Fruit fly (Drosophila melanogaster) whole organism, embryonic: ENCODE data around the gene loj.

ENCODE experiments used
- Bdp1 ChIP-seq: fragments of 200-800 bp; sonication (Bioruptor generic); optimal IDR thresholded peaks from 3 replicates; lab custom pipeline; 2016; ENCODE audit warnings: missing biosample characterization, missing genetic modification characterization
- CG10543 ChIP-seq: fragments of 200-800 bp; sonication (Bioruptor generic); optimal IDR thresholded peaks from 3 replicates; lab custom pipeline; 2017; ENCODE audit warnings: missing biosample characterization, mild to moderate bottlenecking, missing genetic modification characterization, moderate library complexity
- CG12299 ChIP-seq: fragments of 200-800 bp; sonication (Bioruptor generic); optimal IDR thresholded peaks from 2 replicates; lab custom pipeline; 2018; ENCODE audit warnings: missing biosample characterization, mild to moderate bottlenecking, missing genetic modification characterization
- CG12391 ChIP-seq: fragments of 200-800 bp; sonication (Bioruptor generic); optimal IDR thresholded peaks from 3 replicates; lab custom pipeline; 2018; ENCODE audit warnings: missing biosample characterization, mild to moderate bottlenecking, missing genetic modification characterization, moderate library complexity
- CG12769 ChIP-seq: fragments of 200-800 bp; sonication (Bioruptor generic); optimal IDR thresholded peaks from 2 replicates; lab custom pipeline; 2019; ENCODE audit warnings: missing biosample characterization, mild to moderate bottlenecking, missing genetic modification characterization, moderate library complexity
- CG13287 ChIP-seq: fragments of 200-800 bp; sonication (Bioruptor generic); IDR thresholded peaks from 2 replicates; pipeline ENCODE4 v1.3.6; 2022; ENCODE audit warnings: missing biosample characterization, missing genetic modification characterization; ENCODE audit not compliant: partially characterized antibody
- CG14667 ChIP-seq: fragments of 200-800 bp; sonication (Bioruptor generic); IDR thresholded peaks from 2 replicates; pipeline ENCODE4 v1.3.6; 2022; ENCODE audit warnings: missing biosample characterization, missing genetic modification characterization
- CG14965 ChIP-seq: fragments of 200-800 bp; sonication (Bioruptor generic); optimal IDR thresholded peaks from 2 replicates; lab custom pipeline; 2016; ENCODE audit warnings: missing biosample characterization, missing genetic modification characterization, borderline replicate concordance
- CG15011 ChIP-seq: fragments of 200-800 bp; sonication (Bioruptor generic); optimal IDR thresholded peaks from 3 replicates; lab custom pipeline; 2018; ENCODE audit warnings: missing biosample characterization, mild to moderate bottlenecking, missing genetic modification characterization
- CG15479 ChIP-seq: fragments of 200-800 bp; sonication (Bioruptor generic); optimal IDR thresholded peaks from 3 replicates; lab custom pipeline; 2019; ENCODE audit warnings: missing biosample characterization, mild to moderate bottlenecking, missing genetic modification characterization, moderate library complexity
- CG17361 ChIP-seq: fragments of 200-800 bp; sonication (Bioruptor generic); IDR thresholded peaks from 3 replicates; pipeline ENCODE4 v1.3.6; 2022; ENCODE audit warnings: missing biosample characterization, missing genetic modification characterization
- CG17612 ChIP-seq: fragments of 200-800 bp; sonication (Bioruptor generic); IDR thresholded peaks from 2 replicates; pipeline ENCODE4 v1.3.6; 2022; ENCODE audit warnings: missing biosample characterization, missing genetic modification characterization
- CG2116 ChIP-seq: fragments of 200-800 bp; sonication (Bioruptor generic); optimal IDR thresholded peaks from 3 replicates; lab custom pipeline; 2018; ENCODE audit warnings: missing biosample characterization, mild to moderate bottlenecking, missing genetic modification characterization
- CG3407 ChIP-seq: fragments of 200-800 bp; sonication (Bioruptor generic); optimal IDR thresholded peaks from 2 replicates; lab custom pipeline; 2018; ENCODE audit warnings: missing biosample characterization, mild to moderate bottlenecking, missing genetic modification characterization
- CG3995 ChIP-seq: fragments of 200-800 bp; sonication (Bioruptor generic); optimal IDR thresholded peaks from 3 replicates; lab custom pipeline; 2016; ENCODE audit warnings: missing biosample characterization, missing genetic modification characterization
- CG4328 ChIP-seq: fragments of 200-800 bp; sonication (Bioruptor generic); optimal IDR thresholded peaks from 3 replicates; lab custom pipeline; 2017; ENCODE audit warnings: missing biosample characterization, missing genetic modification reagents, missing genetic modification characterization
- CG4617 ChIP-seq: fragments of 200-800 bp; sonication (Bioruptor generic); optimal IDR thresholded peaks from 3 replicates; lab custom pipeline; 2016; ENCODE audit warnings: missing biosample characterization, missing genetic modification characterization, borderline replicate concordance
- CG6683 ChIP-seq: fragments of 200-800 bp; sonication (Bioruptor generic); optimal IDR thresholded peaks from 2 replicates; lab custom pipeline; 2017; ENCODE audit warnings: missing biosample characterization, mild to moderate bottlenecking, missing genetic modification characterization, missing genetic modification reagents
- CG6813 ChIP-seq: fragments of 200-800 bp; sonication (Bioruptor generic); optimal IDR thresholded peaks from 2 replicates; lab custom pipeline; 2017; ENCODE audit warnings: missing biosample characterization, missing genetic modification characterization, mild to moderate bottlenecking, moderate library complexity, missing genetic modification reagents
- CG7271 ChIP-seq: fragments of 200-800 bp; sonication (Bioruptor generic); optimal IDR thresholded peaks from 2 replicates; lab custom pipeline; 2018; ENCODE audit warnings: missing biosample characterization, mild to moderate bottlenecking, missing genetic modification characterization, moderate library complexity
- CG7357 ChIP-seq: fragments of 200-800 bp; sonication (Bioruptor generic); IDR thresholded peaks from 3 replicates; pipeline ENCODE4 v1.3.6; 2022; ENCODE audit warnings: missing biosample characterization, missing genetic modification characterization
- CG7745 ChIP-seq: fragments of 200-800 bp; sonication (Bioruptor generic); optimal IDR thresholded peaks from 2 replicates; lab custom pipeline; 2018; ENCODE audit warnings: missing biosample characterization, mild to moderate bottlenecking, missing genetic modification characterization, moderate library complexity
- CrebB ChIP-seq: fragments of 200-800 bp; sonication (Bioruptor generic); optimal IDR thresholded peaks from 3 replicates; lab custom pipeline; 2018; ENCODE audit warnings: missing biosample characterization, mild to moderate bottlenecking, missing genetic modification characterization
- Deaf1 ChIP-seq: fragments of 200-800 bp; optimal IDR thresholded peaks from 3 replicates; lab custom pipeline; 2019; ENCODE audit warnings: missing biosample characterization, mild to moderate bottlenecking, missing genetic modification characterization, moderate library complexity
- Dip3 ChIP-seq: fragments of 200-800 bp; sonication (Bioruptor generic); optimal IDR thresholded peaks from 3 replicates; lab custom pipeline; 2016; ENCODE audit warnings: missing biosample characterization, missing genetic modification characterization
- Drgx ChIP-seq: fragments of 200-800 bp; sonication (Bioruptor generic); IDR thresholded peaks from 2 replicates; pipeline ENCODE4 v1.3.6; 2022; ENCODE audit warnings: missing biosample characterization, missing genetic modification characterization
- Hr39 ChIP-seq: fragments of >200 bp; optimal IDR thresholded peaks from 2 replicates; lab custom pipeline; 2017
- Hsf ChIP-seq: fragments of 200-800 bp; sonication (Bioruptor generic); optimal IDR thresholded peaks from 3 replicates; lab custom pipeline; 2016; ENCODE audit warnings: missing biosample characterization, missing genetic modification characterization
- MBD-R2 ChIP-seq: fragments of 200-800 bp; sonication (Bioruptor generic); IDR thresholded peaks from 2 replicates; pipeline ENCODE4 v1.3.6; 2022; ENCODE audit warnings: missing biosample characterization, missing genetic modification characterization
- Optix ChIP-seq: fragments of 200-800 bp; sonication (Bioruptor generic); IDR thresholded peaks from 3 replicates; pipeline ENCODE4 v1.3.6; 2022; ENCODE audit warnings: missing biosample characterization, missing genetic modification characterization
- Sox102F ChIP-seq: fragments of 200-800 bp; sonication (Bioruptor generic); optimal IDR thresholded peaks from 2 replicates; lab custom pipeline; 2018; ENCODE audit warnings: missing biosample characterization, mild to moderate bottlenecking, missing genetic modification characterization, moderate library complexity
- Spps ChIP-seq: fragments of 200-800 bp; sonication (Bioruptor generic); optimal IDR thresholded peaks from 2 replicates; lab custom pipeline; 2018; ENCODE audit warnings: missing biosample characterization, mild to moderate bottlenecking, missing genetic modification characterization
- ash1 ChIP-seq: fragments of 200-800 bp; sonication (Bioruptor generic); optimal IDR thresholded peaks from 2 replicates; lab custom pipeline; 2018; ENCODE audit warnings: missing biosample characterization, mild to moderate bottlenecking, missing genetic modification characterization
- ato ChIP-seq: fragments of 200-800 bp; sonication (Bioruptor generic); IDR thresholded peaks from 2 replicates; pipeline ENCODE4 v1.3.6; 2022; ENCODE audit warnings: missing biosample characterization, missing genetic modification characterization; ENCODE audit not compliant: partially characterized antibody
- cg ChIP-seq: fragments of 200-800 bp; sonication (Bioruptor generic); optimal IDR thresholded peaks from 3 replicates; lab custom pipeline; 2019; ENCODE audit warnings: missing biosample characterization, mild to moderate bottlenecking, missing genetic modification characterization, moderate library complexity
- chinmo ChIP-seq: fragments of 200-800 bp; sonication (Bioruptor generic); IDR thresholded peaks from 4 replicates; pipeline ENCODE4 v1.3.6; 2022; ENCODE audit warnings: missing biosample characterization, missing genetic modification characterization; ENCODE audit not compliant: partially characterized antibody
- chm ChIP-seq: fragments of 200-800 bp; sonication (Bioruptor generic); IDR thresholded peaks from 2 replicates; pipeline ENCODE4 v1.3.6; 2022; ENCODE audit warnings: missing biosample characterization, missing genetic modification characterization
- dysf ChIP-seq: fragments of 200-800 bp; sonication (Bioruptor generic); IDR thresholded peaks from 3 replicates; pipeline ENCODE4 v1.3.6; 2022; ENCODE audit warnings: missing biosample characterization, missing genetic modification characterization
- hbn ChIP-seq: fragments of 200-800 bp; sonication (Bioruptor generic); IDR thresholded peaks from 2 replicates; pipeline ENCODE4 v1.3.6; 2022; ENCODE audit warnings: missing biosample characterization, missing genetic modification characterization; ENCODE audit not compliant: partially characterized antibody
- pita ChIP-seq: fragments of 200-800 bp; sonication (Bioruptor generic); optimal IDR thresholded peaks from 2 replicates; lab custom pipeline; 2017; ENCODE audit warnings: missing biosample characterization, mild to moderate bottlenecking, missing genetic modification characterization
- seq ChIP-seq: fragments of 200-800 bp; sonication (Bioruptor generic); IDR thresholded peaks from 2 replicates; pipeline ENCODE4 v1.3.6; 2022; ENCODE audit warnings: missing biosample characterization, missing genetic modification characterization
- vnd ChIP-seq: fragments of 200-800 bp; sonication (Bioruptor generic); IDR thresholded peaks from 3 replicates; pipeline ENCODE4 v1.3.6; 2022; ENCODE audit warnings: missing biosample characterization, missing genetic modification characterization; ENCODE audit not compliant: partially characterized antibody
- vvl ChIP-seq: fragments of 200-800 bp; sonication (Bioruptor generic); IDR thresholded peaks from 2 replicates; pipeline ENCODE4 v1.3.6; 2022; ENCODE audit warnings: missing biosample characterization, missing genetic modification characterization
- wek ChIP-seq: fragments of 200-800 bp; sonication (Bioruptor generic); optimal IDR thresholded peaks from 3 replicates; lab custom pipeline; 2018; ENCODE audit warnings: missing biosample characterization, mild to moderate bottlenecking, missing genetic modification characterization, moderate library complexity
- zen ChIP-seq: fragments of 200-800 bp; sonication (Bioruptor generic); optimal IDR thresholded peaks from 3 replicates; lab custom pipeline; 2018; ENCODE audit warnings: missing biosample characterization, mild to moderate bottlenecking, missing genetic modification characterization, moderate library complexity

The loj gene

dm6 chr3L:6062860-6063607 is 31.8 kb upstream of the loj start, which contains the start of gene CG10472 (continued):
- no peak for TF ChIP-seq CG6813 (GFP tag; lab: Kevin White, UChicago)
- no peak for TF ChIP-seq Hsf (GFP tag; lab: Kevin White, UChicago)
- TF ChIP-seq Drgx (GFP tag; lab: Robert Waterston, UW) = no peak
- no peak for TF ChIP-seq dysf (GFP tag; lab: Robert Waterston, UW)
- no peak for TF ChIP-seq wek (GFP tag; lab: Kevin White, UChicago)

DNA sequence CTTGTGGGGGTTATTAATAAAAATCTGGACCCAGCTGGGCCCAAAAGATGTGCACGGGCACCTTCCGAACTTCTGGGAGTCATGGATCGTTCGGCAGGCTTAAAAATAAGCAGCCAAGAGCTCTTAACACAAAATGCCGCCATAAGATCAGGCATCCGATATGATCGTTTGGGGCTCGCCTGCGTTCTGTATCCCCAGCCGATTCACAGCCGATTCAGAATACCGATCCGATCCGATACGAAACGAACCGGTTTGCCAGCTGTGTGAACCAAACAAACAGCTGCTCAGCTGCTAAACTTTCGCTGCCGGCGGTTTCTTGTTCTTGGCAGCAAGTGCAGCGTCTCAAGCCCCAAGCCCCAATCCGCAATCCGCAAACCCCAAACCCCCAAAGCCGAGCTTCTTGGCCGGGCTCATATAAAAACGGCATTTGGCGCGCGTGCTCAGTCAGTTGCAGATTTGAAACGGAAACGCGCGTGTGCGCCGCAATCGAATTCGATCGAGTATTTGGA is 28.9 kb upstream of the loj start, which contains the start of gene CG42269:
TSS of gene CG42269 (plus strand) at position 416 of the 509 bp plus-strand sequence.
- TF ChIP-seq CG12391 (tag; lab: Kevin White, UChicago) (no peak), CG12769 (tag; lab: Kevin White, UChicago) (no peak), CG2116 (GFP tag; lab: Kevin White, UChicago) (no peak), seq (no peak), vnd (GFP tag; lab: Robert Waterston, UW) (no peak), Spps (tag; lab: Kevin White, UChicago) (no peak), CG17361 (GFP tag; lab: Robert Waterston, UW) (no peak), CG4617 (GFP tag; lab: Kevin White, UChicago) (no peak), Deaf1 (tag; lab: Kevin White, UChicago) (peak; percentile 56), pita (GFP tag; lab: Kevin White, UChicago) (no peak), chinmo (GFP tag; lab: Robert Waterston, UW) (0 out of 4 replicates have a peak, but pooled peaks have one; percentile 38)

- TF ChIP-seq CG15011 (GFP tag; lab: Kevin White, UChicago) (no peak), CG3995 (GFP tag; lab: Kevin White, UChicago) (no peak), CG17612 (GFP tag; lab: Robert Waterston, UW) (no peak), Sox102F (GFP tag; lab: Kevin White, UChicago) (no peak), CG15479 (GFP tag; lab: Kevin White, UChicago) (peak; percentile 57), CG4328 (no peak), ash1 (GFP tag; lab: Kevin White, UChicago) (no peak), CG14965 (GFP tag; lab: Kevin White, UChicago) (no peak), chm (GFP tag; lab: Robert Waterston, UW) (no peak), MBD-R2 (GFP tag; lab: Robert Waterston, UW) (0 out of 2 replicates have a peak, but pooled peaks have one; percentile 13), CG14667 (GFP tag; lab: Robert Waterston, UW) (no peak), CG7745 (tag; lab: Kevin White, UChicago) (no peak), Dip3 (no peak), Bdp1 (GFP tag; lab: Kevin White, UChicago) (no peak), CG3407 (GFP tag; lab: Kevin White, UChicago) (no peak), vvl (no peak), ato (no peak), CG7271 (tag; lab: Kevin White, UChicago) (no peak), Optix (no peak), zen (tag; lab: Kevin White, UChicago) (peak; percentile 95), Hr39 (peak; percentile 20), CG12299 (no peak), CG10543 (GFP tag; lab: Kevin White, UChicago) (no peak), hbn (GFP tag; lab: Robert Waterston, UW) (no peak), cg (GFP tag; lab: Kevin White, UChicago) (no peak), CG6683 (GFP tag; lab: Kevin White, UChicago) (no peak), CG7357 (GFP tag; lab: Robert Waterston, UW) (no peak), CrebB (tag; lab: Kevin White, UChicago) (no peak), CG13287 (no peak)
These were observed 26.6 kb upstream of the loj start for dm6 chr3L:6068178-6068577.
